Worm (Caenorhabditis elegans): ENCODE measurements around the gene F46B6.13.

DNA sequence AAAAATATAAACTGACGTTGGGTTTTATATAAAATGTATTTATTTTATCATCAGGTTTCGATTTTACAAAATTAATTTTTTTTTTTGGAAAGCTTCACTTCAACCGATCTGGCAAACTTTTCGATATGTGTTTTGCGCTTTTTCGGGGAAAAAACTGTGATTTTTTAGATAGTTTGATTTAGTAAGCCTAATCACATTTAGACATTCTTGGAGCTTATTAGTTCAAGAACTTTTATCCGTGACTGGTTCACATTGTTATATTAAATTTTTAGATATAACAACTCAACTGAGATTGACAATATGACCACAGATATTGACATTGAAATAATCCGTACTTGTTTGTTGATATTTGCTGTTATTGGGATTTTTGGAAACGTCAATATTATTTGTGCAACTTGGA, 38.7 kb upstream of the F46B6.13 start, which contains the start of gene srsx-21:
- no peak for TF ChIP-seq fkh-10 (GFP tag; optimal IDR thresholded peaks at IDR 0.05)
- TF ChIP-seq lin-11 (tag; optimal IDR thresholded peaks at IDR 0.05) = no peak
- no peak for TF ChIP-seq nfya-1 (tag; optimal IDR thresholded peaks at IDR 0.05)
- no peak for TF ChIP-seq F13H6.1 (tag; optimal IDR thresholded peaks at IDR 0.05)
- TF ChIP-seq fkh-6 (tag; optimal IDR thresholded peaks at IDR 0.05) = no peak
- no peak for TF ChIP-seq hlh-8 (tag; optimal IDR thresholded peaks at IDR 0.05)

Measured in whole organism, late embryonic.